Worm (Caenorhabditis elegans): ENCODE data around the gene fbxb-26.

- TF ChIP-seq gmeb-1 (tag; optimal IDR thresholded peaks at IDR 0.05) (no peak), nhr-11 (tag; optimal IDR thresholded peaks at IDR 0.05) (no peak), elt-1 (tag; optimal IDR thresholded peaks at IDR 0.05) (no peak), nhr-25 (tag; optimal IDR thresholded peaks at IDR 0.05) (no peak), aly-2 (tag; optimal IDR thresholded peaks at IDR 0.05) (no peak), dmd-4 (tag; optimal IDR thresholded peaks at IDR 0.05) (no peak), ztf-11 (tag; optimal IDR thresholded peaks at IDR 0.05) (no peak), egl-27 (tag; optimal IDR thresholded peaks at IDR 0.05) (no peak), fos-1 (tag; optimal IDR thresholded peaks at IDR 0.05) (no peak), nhr-129 (tag; optimal IDR thresholded peaks at IDR 0.05) (no peak), nhr-77 (tag; optimal IDR thresholded peaks at IDR 0.05) (no peak)
These were observed 27.6 kb downstream of the fbxb-26 start, which contains the start of gene fbxa-184 for ce11 chrII:1709959-1710358.

All from whole organism, L2 larva.